Worm (Caenorhabditis elegans): ENCODE measurements around the gene irld-7.

The irld-7 gene

ce11 chrIV:6576728-6577101 lies 13.4 kb upstream of the irld-7 start:
- TF ChIP-seq R02D3.7 (tag; optimal IDR thresholded peaks at IDR 0.05), result peak; percentile 12
- no peak for TF ChIP-seq unc-39 (tag; optimal IDR thresholded peaks at IDR 0.05)
- TF ChIP-seq eor-1 (tag; optimal IDR thresholded peaks at IDR 0.05), result no peak
- no peak for TF ChIP-seq mdl-1 (tag; optimal IDR thresholded peaks at IDR 0.05)
- peak; percentile 80 for TF ChIP-seq pha-4 (tag; optimal IDR thresholded peaks at IDR 0.05)
- no peak for TF ChIP-seq ztf-4 (tag; optimal IDR thresholded peaks at IDR 0.05)
- peak; percentile 81 for TF ChIP-seq nhr-25 (tag; optimal IDR thresholded peaks at IDR 0.05)
- no peak for TF ChIP-seq skn-1 (tag; optimal IDR thresholded peaks at IDR 0.05)
- no peak for TF ChIP-seq fos-1 (tag; optimal IDR thresholded peaks at IDR 0.05)
- no peak for TF ChIP-seq egl-27 (tag; optimal IDR thresholded peaks at IDR 0.05)
- TF ChIP-seq elt-1 (tag; optimal IDR thresholded peaks at IDR 0.05), result no peak
- no peak for TF ChIP-seq ama-1 (optimal IDR thresholded peaks at IDR 0.05)
- peak; percentile 50 for TF ChIP-seq pqm-1 (tag; optimal IDR thresholded peaks at IDR 0.05)
- TF ChIP-seq nhr-77 (tag; optimal IDR thresholded peaks at IDR 0.05), result no peak
- peak; percentile 53 for TF ChIP-seq elt-2 (tag; optimal IDR thresholded peaks at IDR 0.05)
- no peak for TF ChIP-seq tbx-2 (tag; optimal IDR thresholded peaks at IDR 0.05)
- no peak for TF ChIP-seq lin-39 (tag; optimal IDR thresholded peaks at IDR 0.05)
- TF ChIP-seq nhr-67 (tag; optimal IDR thresholded peaks at IDR 0.05), result no peak
- no peak for TF ChIP-seq ztf-11 (tag; optimal IDR thresholded peaks at IDR 0.05)
- no peak for TF ChIP-seq sea-2 (GFP tag; optimal IDR thresholded peaks at IDR 0.05)
- TF ChIP-seq elt-3 (tag; optimal IDR thresholded peaks at IDR 0.05), result no peak
- peak; percentile 76 for TF ChIP-seq nhr-23 (tag; optimal IDR thresholded peaks at IDR 0.05)
- TF ChIP-seq lin-15B (tag; optimal IDR thresholded peaks at IDR 0.05), result peak; percentile 30
- TF ChIP-seq hmg-11 (tag; optimal IDR thresholded peaks at IDR 0.05), result peak; percentile 58
- TF ChIP-seq jun-1 (tag; optimal IDR thresholded peaks at IDR 0.05), result peak; percentile 17
- TF ChIP-seq unc-62 (GFP tag; optimal IDR thresholded peaks at IDR 0.05), result no peak
- peak; percentile 3 for TF ChIP-seq ceh-28 (tag; optimal IDR thresholded peaks at IDR 0.05)
- no peak for TF ChIP-seq mml-1 (tag; optimal IDR thresholded peaks at IDR 0.05)
- TF ChIP-seq nhr-11 (tag; optimal IDR thresholded peaks at IDR 0.05), result no peak
- TF ChIP-seq nhr-237 (tag; optimal IDR thresholded peaks at IDR 0.05), result no peak
- TF ChIP-seq aly-2 (tag; optimal IDR thresholded peaks at IDR 0.05), result no peak
- no peak for TF ChIP-seq nhr-76 (tag; optimal IDR thresholded peaks at IDR 0.05)
- no peak for TF ChIP-seq fkh-10 (GFP tag; optimal IDR thresholded peaks at IDR 0.05)
- TF ChIP-seq fkh-2 (tag; optimal IDR thresholded peaks at IDR 0.05), result no peak
- TF ChIP-seq daf-12 (tag; optimal IDR thresholded peaks at IDR 0.05), result no peak
- no peak for TF ChIP-seq ceh-9 (tag; optimal IDR thresholded peaks at IDR 0.05)
- TF ChIP-seq ceh-82 (tag; optimal IDR thresholded peaks at IDR 0.05), result no peak
- TF ChIP-seq snpc-4 (tag; optimal IDR thresholded peaks at IDR 0.05), result no peak
- no peak for TF ChIP-seq ceh-16 (tag; optimal IDR thresholded peaks at IDR 0.05)
- no peak for TF ChIP-seq egl-5 (tag; optimal IDR thresholded peaks at IDR 0.05)
- TF ChIP-seq nhr-12 (tag; optimal IDR thresholded peaks at IDR 0.05), result no peak
- TF ChIP-seq nhr-43 (tag; optimal IDR thresholded peaks at IDR 0.05; ENCODE audit: poor library complexity, severe bottlenecking), result peak; percentile 43
- peak; percentile 59 for TF ChIP-seq nfya-1 (tag; optimal IDR thresholded peaks at IDR 0.05; ENCODE audit: insufficient read depth)
- TF ChIP-seq ZK546.5 (tag; optimal IDR thresholded peaks at IDR 0.05), result no peak
- no peak for TF ChIP-seq zag-1 (tag; optimal IDR thresholded peaks at IDR 0.05)
- TF ChIP-seq lsy-12 (tag; optimal IDR thresholded peaks at IDR 0.05), result peak; percentile 11
- no peak for TF ChIP-seq nhr-28 (tag; optimal IDR thresholded peaks at IDR 0.05)

- no peak for TF ChIP-seq nfya-1 (tag; optimal IDR thresholded peaks at IDR 0.05; ENCODE audit: insufficient read depth)
- TF ChIP-seq sea-2 (GFP tag; optimal IDR thresholded peaks at IDR 0.05), result no peak
- no peak for TF ChIP-seq lin-15B (tag; optimal IDR thresholded peaks at IDR 0.05)
- TF ChIP-seq nhr-67 (tag; optimal IDR thresholded peaks at IDR 0.05), result no peak
- TF ChIP-seq ceh-16 (tag; optimal IDR thresholded peaks at IDR 0.05), result no peak
- no peak for TF ChIP-seq nhr-43 (tag; optimal IDR thresholded peaks at IDR 0.05; ENCODE audit: poor library complexity, severe bottlenecking)
- TF ChIP-seq lin-39 (tag; optimal IDR thresholded peaks at IDR 0.05), result no peak
- TF ChIP-seq fkh-10 (GFP tag; optimal IDR thresholded peaks at IDR 0.05), result no peak
- no peak for TF ChIP-seq nhr-12 (tag; optimal IDR thresholded peaks at IDR 0.05)
These were observed 12.2 kb upstream of the irld-7 start, which contains the start of gene C43G2.3 for ce11 chrIV:6577914-6578313. TSS of gene C43G2.3 (plus strand) at chrIV:6578214.

Data from whole organism, L3 larva.